Worm (Caenorhabditis elegans) whole organism, L3 larva: ENCODE data around the gene exc-7.

ENCODE experiments used
- eor-1 ChIP-seq, 2 experiments: fragments of 150-350 bp; optimal IDR thresholded peaks; 2 replicates each; lab custom pipeline; 2014 to 2018; ENCODE audit warnings: missing biosample characterization in 2 of 2, missing genetic modification characterization in 2 of 2
- lsy-12 ChIP-seq: sonication (generic microtip); optimal IDR thresholded peaks from 2 replicates; lab custom pipeline; 2016; ENCODE audit warnings: mild to moderate bottlenecking, missing genetic modification characterization, missing compliant biosample characterization

- TF ChIP-seq eor-1 (tag; optimal IDR thresholded peaks at IDR 0.05; lab: Kevin White, UChicago) (no peak), lsy-12 (tag; lab: Kevin White, UChicago) (no peak)
Measured at ce11 chrII:9604063-9604462, 28.3 kb downstream of the exc-7 start.
